Fruit fly (Drosophila melanogaster) whole organism: ENCODE results near the gene TwdlH.

Source experiments
- EcR ChIP-seq, 2 experiments: fragments of >200 bp; optimal IDR thresholded peaks; 2 replicates each; lab custom pipeline; 2017; ENCODE audit warnings: missing biosample characterization in 2 of 2, missing genetic modification characterization in 2 of 2, missing genetic modification reagents in 2 of 2
- pan ChIP-seq: fragments of >200 bp; optimal IDR thresholded peaks from 2 replicates; lab custom pipeline; 2017
- psq ChIP-seq: fragments of >200 bp; optimal IDR thresholded peaks from 2 replicates; lab custom pipeline; 2017

DNA sequence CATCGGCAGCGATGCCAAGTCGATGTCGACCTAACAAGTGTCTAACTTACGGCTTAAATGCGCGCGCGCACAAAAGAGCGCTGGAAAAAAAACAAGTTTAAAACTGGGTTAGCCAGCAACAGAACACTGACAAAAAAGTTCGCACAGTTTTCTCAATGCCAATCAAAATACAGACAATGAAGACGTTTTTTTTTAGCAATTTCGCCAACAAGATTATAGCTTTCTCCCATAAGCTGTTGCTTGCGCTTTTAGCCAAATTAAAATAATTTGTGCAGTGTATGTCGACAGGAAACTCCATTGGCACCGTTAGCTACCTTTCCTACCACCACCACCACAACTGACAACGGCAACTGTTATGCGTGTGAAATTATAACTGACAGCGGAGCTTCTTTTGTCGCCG is 21.1 kb downstream of the TwdlH start:
- TF ChIP-seq pan (lab: Kevin White, UChicago) (no peak), psq (lab: Kevin White, UChicago) (no peak), EcR (GFP tag; optimal IDR thresholded peaks at IDR 0.05; lab: Kevin White, UChicago) (no peak)
